Fruit fly (Drosophila melanogaster): ENCODE results near the gene CG13877.

CG13877 gene

dm6 chr3L:179490-180261, 38.2 kb upstream of the CG13877 start, which contains the start of gene CG13875:
TSS of gene CG13875 (plus strand) at chr3L:179923.
- TF ChIP-seq cic (GFP tag; optimal IDR thresholded peaks at IDR 0.05): no peak
- no peak for TF ChIP-seq CG1620 (GFP tag; optimal IDR thresholded peaks at IDR 0.05)
- TF ChIP-seq Mnt (GFP tag; optimal IDR thresholded peaks at IDR 0.05): no peak
- TF ChIP-seq CG5204 (GFP tag; optimal IDR thresholded peaks at IDR 0.05): no peak
- no peak for TF ChIP-seq pad (GFP tag; optimal IDR thresholded peaks at IDR 0.05)
- TF ChIP-seq bab1 (GFP tag; optimal IDR thresholded peaks at IDR 0.05): no peak
- TF ChIP-seq CG33017 (tag; optimal IDR thresholded peaks at IDR 0.05): no peak

dm6 chr3L:180262-180543, 37.7 kb upstream of the CG13877 start:
- TF ChIP-seq CG7101 (tag; optimal IDR thresholded peaks at IDR 0.05): no peak
- no peak for TF ChIP-seq Clk (GFP tag; optimal IDR thresholded peaks at IDR 0.05)
- no peak for TF ChIP-seq kay (GFP tag; ENCODE audit: borderline replicate concordance)
- no peak for TF ChIP-seq cnc (optimal IDR thresholded peaks at IDR 0.05)
- TF ChIP-seq bab1 (GFP tag; optimal IDR thresholded peaks at IDR 0.05): no peak
- TF ChIP-seq ovo (GFP tag; optimal IDR thresholded peaks at IDR 0.05): no peak
- TF ChIP-seq CG33017 (tag; optimal IDR thresholded peaks at IDR 0.05): no peak
- no peak for TF ChIP-seq tj (GFP tag; optimal IDR thresholded peaks at IDR 0.05)
- no peak for TF ChIP-seq CG1620 (GFP tag; optimal IDR thresholded peaks at IDR 0.05)
- TF ChIP-seq CG11617 (GFP tag; optimal IDR thresholded peaks at IDR 0.05): no peak
- no peak for TF ChIP-seq Hr96 (GFP tag; optimal IDR thresholded peaks at IDR 0.05)
- no peak for TF ChIP-seq toe (GFP tag; optimal IDR thresholded peaks at IDR 0.05)
- no peak for TF ChIP-seq Crg-1 (GFP tag; optimal IDR thresholded peaks at IDR 0.05)
- TF ChIP-seq CG5204 (GFP tag; optimal IDR thresholded peaks at IDR 0.05): no peak
- TF ChIP-seq CG14711 (tag; optimal IDR thresholded peaks at IDR 0.05): no peak
- TF ChIP-seq cic (GFP tag; optimal IDR thresholded peaks at IDR 0.05): no peak
- no peak for TF ChIP-seq CG12768 (GFP tag; optimal IDR thresholded peaks at IDR 0.05)
- no peak for TF ChIP-seq Mnt (GFP tag; optimal IDR thresholded peaks at IDR 0.05)
- TF ChIP-seq CG7045 (GFP tag; optimal IDR thresholded peaks at IDR 0.05): no peak

- TF ChIP-seq CG11617 (GFP tag; optimal IDR thresholded peaks at IDR 0.05): peak; percentile 92
- TF ChIP-seq kay (GFP tag; ENCODE audit: borderline replicate concordance): peak; percentile 73
- peak; percentile 86 for TF ChIP-seq CG7101 (tag; optimal IDR thresholded peaks at IDR 0.05)
- peak; percentile 92 for TF ChIP-seq bab1 (GFP tag; optimal IDR thresholded peaks at IDR 0.05)
- TF ChIP-seq toe (GFP tag; optimal IDR thresholded peaks at IDR 0.05): no peak
- TF ChIP-seq CG7045 (GFP tag; optimal IDR thresholded peaks at IDR 0.05): peak; percentile 69
- peak; percentile 71 for TF ChIP-seq Clk (GFP tag; optimal IDR thresholded peaks at IDR 0.05)
- peak; percentile 88 for TF ChIP-seq Mnt (GFP tag; optimal IDR thresholded peaks at IDR 0.05)
- TF ChIP-seq CG1620 (GFP tag; optimal IDR thresholded peaks at IDR 0.05): peak; percentile 91
- peak; percentile 92 for TF ChIP-seq Hr96 (GFP tag; optimal IDR thresholded peaks at IDR 0.05)
- TF ChIP-seq CG33017 (tag; optimal IDR thresholded peaks at IDR 0.05): peak; percentile 70
- TF ChIP-seq CG12768 (GFP tag; optimal IDR thresholded peaks at IDR 0.05): peak; percentile 63
- TF ChIP-seq CG5204 (GFP tag; optimal IDR thresholded peaks at IDR 0.05): no peak
- peak; percentile 93 for TF ChIP-seq Crg-1 (GFP tag; optimal IDR thresholded peaks at IDR 0.05)
- peak; percentile 68 for TF ChIP-seq pad (GFP tag; optimal IDR thresholded peaks at IDR 0.05)
- TF ChIP-seq CG14711 (tag; optimal IDR thresholded peaks at IDR 0.05): peak; percentile 86
- TF ChIP-seq cnc (optimal IDR thresholded peaks at IDR 0.05): no peak
- peak; percentile 75 for TF ChIP-seq tj (GFP tag; optimal IDR thresholded peaks at IDR 0.05)
- peak; percentile 47 for TF ChIP-seq cic (GFP tag; optimal IDR thresholded peaks at IDR 0.05)
- TF ChIP-seq ovo (GFP tag; optimal IDR thresholded peaks at IDR 0.05): peak; percentile 78
These were observed 33.6 kb upstream of the CG13877 start, which contains the start of the genes CG34140, Mkp and Mtch for dm6 chr3L:184251-184650. TSS of gene CG34140 (minus strand) at chr3L:184424. TSS of gene Mkp (minus strand) at chr3L:184540. TSS of gene Mtch (plus strand) at chr3L:184626.

dm6 chr3L:199050-199745, 18.7 kb upstream of the CG13877 start:
- no peak for TF ChIP-seq kay (GFP tag; ENCODE audit: borderline replicate concordance)
- TF ChIP-seq cic (GFP tag; optimal IDR thresholded peaks at IDR 0.05): peak; percentile 77
- no peak for TF ChIP-seq CG12768 (GFP tag; optimal IDR thresholded peaks at IDR 0.05)
- TF ChIP-seq CG1620 (GFP tag; optimal IDR thresholded peaks at IDR 0.05): peak; percentile 43
- peak; percentile 44 for TF ChIP-seq Crg-1 (GFP tag; optimal IDR thresholded peaks at IDR 0.05)
- peak; percentile 19 for TF ChIP-seq bab1 (GFP tag; optimal IDR thresholded peaks at IDR 0.05)
- peak; percentile 97 for TF ChIP-seq pad (GFP tag; optimal IDR thresholded peaks at IDR 0.05)
- peak; percentile 98 for TF ChIP-seq Mnt (GFP tag; optimal IDR thresholded peaks at IDR 0.05)

dm6 chr3L:199754-200596, 17.9 kb upstream of the CG13877 start, which contains the start of the genes rno and mri:
TSS of gene rno (minus strand) at chr3L:199762.
TSS of gene mri (plus strand) at chr3L:200174.
- TF ChIP-seq pad (GFP tag; optimal IDR thresholded peaks at IDR 0.05): no peak
- TF ChIP-seq CG5204 (GFP tag; optimal IDR thresholded peaks at IDR 0.05): no peak
- peak; percentile 85 for TF ChIP-seq CG14711 (tag; optimal IDR thresholded peaks at IDR 0.05)
- TF ChIP-seq CG7045 (GFP tag; optimal IDR thresholded peaks at IDR 0.05): peak; percentile 47
- TF ChIP-seq CG12768 (GFP tag; optimal IDR thresholded peaks at IDR 0.05): peak; percentile 54
- TF ChIP-seq Mnt (GFP tag; optimal IDR thresholded peaks at IDR 0.05): peak; percentile 52
- peak; percentile 46 for TF ChIP-seq ovo (GFP tag; optimal IDR thresholded peaks at IDR 0.05)
- peak; percentile 16 for TF ChIP-seq cic (GFP tag; optimal IDR thresholded peaks at IDR 0.05)
- peak; percentile 45 for TF ChIP-seq Hr96 (GFP tag; optimal IDR thresholded peaks at IDR 0.05)
- no peak for TF ChIP-seq toe (GFP tag; optimal IDR thresholded peaks at IDR 0.05)
- peak; percentile 55 for TF ChIP-seq Crg-1 (GFP tag; optimal IDR thresholded peaks at IDR 0.05)
- peak; percentile 36 for TF ChIP-seq tj (GFP tag; optimal IDR thresholded peaks at IDR 0.05)
- peak; percentile 44 for TF ChIP-seq CG1620 (GFP tag; optimal IDR thresholded peaks at IDR 0.05)
- peak; percentile 85 for TF ChIP-seq CG7101 (tag; optimal IDR thresholded peaks at IDR 0.05)
- peak; percentile 64 for TF ChIP-seq bab1 (GFP tag; optimal IDR thresholded peaks at IDR 0.05)
- peak; percentile 80 for TF ChIP-seq CG11617 (GFP tag; optimal IDR thresholded peaks at IDR 0.05)
- peak; percentile 70 for TF ChIP-seq CG33017 (tag; optimal IDR thresholded peaks at IDR 0.05)
- no peak for TF ChIP-seq kay (GFP tag; ENCODE audit: borderline replicate concordance)
- TF ChIP-seq Clk (GFP tag; optimal IDR thresholded peaks at IDR 0.05): peak; percentile 23
- no peak for TF ChIP-seq cnc (optimal IDR thresholded peaks at IDR 0.05)

All from whole organism, adult.